Fruit fly (Drosophila melanogaster) whole organism, adult: ENCODE results near the gene PH4alphaNE1.

ENCODE experiments used
- CG11617 ChIP-seq: fragments of 200-800 bp; sonication (Bioruptor generic); optimal IDR thresholded peaks from 2 replicates; lab custom pipeline; 2017; ENCODE audit warnings: mild to moderate bottlenecking, missing biosample characterization, missing genetic modification reagents, missing genetic modification characterization
- CG12768 ChIP-seq: fragments of 200-800 bp; sonication (Bioruptor generic); optimal IDR thresholded peaks from 2 replicates; lab custom pipeline; 2017; ENCODE audit warnings: missing biosample characterization, missing genetic modification characterization, mild to moderate bottlenecking, moderate library complexity, missing genetic modification reagents
- CG14711 ChIP-seq: fragments of 200-800 bp; sonication (Bioruptor generic); optimal IDR thresholded peaks from 2 replicates; lab custom pipeline; 2018; ENCODE audit warnings: missing biosample characterization, mild to moderate bottlenecking, missing genetic modification characterization, moderate library complexity
- CG1620 ChIP-seq: fragments of 200-800 bp; sonication (Bioruptor generic); optimal IDR thresholded peaks from 2 replicates; lab custom pipeline; 2016; ENCODE audit warnings: missing biosample characterization, missing genetic modification characterization
- CG33017 ChIP-seq: fragments of 200-800 bp; sonication (Bioruptor generic); optimal IDR thresholded peaks from 2 replicates; lab custom pipeline; 2018; ENCODE audit warnings: missing biosample characterization, mild to moderate bottlenecking, missing genetic modification characterization, moderate library complexity
- CG5204 ChIP-seq: fragments of 200-800 bp; sonication (Bioruptor generic); optimal IDR thresholded peaks from 2 replicates; lab custom pipeline; 2016; ENCODE audit warnings: missing biosample characterization, missing genetic modification characterization
- CG7045 ChIP-seq: fragments of 200-800 bp; sonication (Bioruptor generic); optimal IDR thresholded peaks from 2 replicates; lab custom pipeline; 2017; ENCODE audit warnings: missing biosample characterization, mild to moderate bottlenecking, missing genetic modification characterization
- CG7101 ChIP-seq: fragments of 200-800 bp; sonication (Bioruptor generic); optimal IDR thresholded peaks from 2 replicates; lab custom pipeline; 2018; ENCODE audit warnings: missing biosample characterization, mild to moderate bottlenecking, missing genetic modification characterization, moderate library complexity
- Clk ChIP-seq: fragments of 200-800 bp; sonication (Bioruptor generic); optimal IDR thresholded peaks from 2 replicates; lab custom pipeline; 2017; ENCODE audit warnings: missing biosample characterization, missing genetic modification characterization
- Crg-1 ChIP-seq: fragments of 200-800 bp; sonication (Bioruptor generic); optimal IDR thresholded peaks from 2 replicates; lab custom pipeline; 2016; ENCODE audit warnings: missing biosample characterization, missing genetic modification characterization
- Hr96 ChIP-seq: fragments of 200-800 bp; sonication (Bioruptor generic); optimal IDR thresholded peaks from 2 replicates; lab custom pipeline; 2016; ENCODE audit warnings: missing biosample characterization, missing genetic modification characterization
- Mnt ChIP-seq: fragments of 200-800 bp; sonication (Bioruptor generic); optimal IDR thresholded peaks from 2 replicates; lab custom pipeline; 2016; ENCODE audit warnings: missing biosample characterization, mild to moderate bottlenecking, missing genetic modification characterization
- bab1 ChIP-seq: fragments of 200-800 bp; sonication (Bioruptor generic); optimal IDR thresholded peaks from 3 replicates; lab custom pipeline; 2019; ENCODE audit warnings: missing biosample characterization, mild to moderate bottlenecking, missing genetic modification characterization, moderate library complexity
- cic ChIP-seq: fragments of 200-800 bp; sonication (Bioruptor generic); optimal IDR thresholded peaks from 2 replicates; lab custom pipeline; 2017; ENCODE audit warnings: missing biosample characterization, mild to moderate bottlenecking, missing genetic modification characterization, moderate library complexity
- cnc ChIP-seq, 2 experiments: fragments of >200 bp; optimal IDR thresholded peaks; 2 replicates each; lab custom pipeline; 2017
- kay ChIP-seq: fragments of 200-800 bp; sonication (Bioruptor generic); peaks from one replicate; lab custom pipeline; 2016; ENCODE audit warnings: missing biosample characterization, missing genetic modification characterization, borderline replicate concordance
- ovo ChIP-seq: fragments of 200-800 bp; sonication (Bioruptor generic); optimal IDR thresholded peaks from 2 replicates; lab custom pipeline; 2016; ENCODE audit warnings: missing biosample characterization, missing genetic modification characterization
- pad ChIP-seq: fragments of 200-800 bp; sonication (Bioruptor generic); optimal IDR thresholded peaks from 3 replicates; lab custom pipeline; 2017; ENCODE audit warnings: missing biosample characterization, missing genetic modification characterization, mild to moderate bottlenecking, moderate library complexity, missing genetic modification reagents
- tj ChIP-seq: fragments of 200-800 bp; sonication (Bioruptor generic); optimal IDR thresholded peaks from 3 replicates; lab custom pipeline; 2017; ENCODE audit warnings: missing biosample characterization, mild to moderate bottlenecking, missing genetic modification characterization, moderate library complexity
- toe ChIP-seq: fragments of 200-800 bp; sonication (Bioruptor generic); optimal IDR thresholded peaks from 2 replicates; lab custom pipeline; 2016; ENCODE audit warnings: missing biosample characterization, missing genetic modification characterization

PH4alphaNE1 gene

dm6 chr3R:30525629-30526028 lies 25.5 kb upstream of the PH4alphaNE1 start:
- TF ChIP-seq CG12768 (GFP tag; lab: Kevin White, UChicago): no peak
- no peak for TF ChIP-seq pad (GFP tag; lab: Kevin White, UChicago)
- TF ChIP-seq Hr96: no peak
- TF ChIP-seq CG5204 (GFP tag; lab: Kevin White, UChicago): no peak
- TF ChIP-seq ovo (GFP tag; lab: Kevin White, UChicago): no peak
- TF ChIP-seq cic: no peak
- TF ChIP-seq kay (GFP tag; lab: Kevin White, UChicago): no peak
- TF ChIP-seq tj (GFP tag; lab: Kevin White, UChicago): no peak
- TF ChIP-seq CG14711 (tag; lab: Kevin White, UChicago): no peak
- TF ChIP-seq CG7101 (tag; lab: Kevin White, UChicago): no peak
- no peak for TF ChIP-seq cnc (optimal IDR thresholded peaks at IDR 0.05; lab: Kevin White, UChicago)
- no peak for TF ChIP-seq Mnt (GFP tag; lab: Kevin White, UChicago)
- no peak for TF ChIP-seq Clk
- no peak for TF ChIP-seq CG1620 (GFP tag; lab: Kevin White, UChicago)
- no peak for TF ChIP-seq CG33017 (tag; lab: Kevin White, UChicago)
- no peak for TF ChIP-seq Crg-1 (GFP tag; lab: Kevin White, UChicago)
- no peak for TF ChIP-seq toe (GFP tag; lab: Kevin White, UChicago)
- TF ChIP-seq bab1 (GFP tag; lab: Kevin White, UChicago): no peak
- TF ChIP-seq CG11617: no peak
- TF ChIP-seq CG7045: no peak

- TF ChIP-seq Crg-1 (GFP tag; lab: Kevin White, UChicago): no peak
- no peak for TF ChIP-seq kay (GFP tag; lab: Kevin White, UChicago)
- no peak for TF ChIP-seq pad (GFP tag; lab: Kevin White, UChicago)
- TF ChIP-seq bab1 (GFP tag; lab: Kevin White, UChicago): no peak
- TF ChIP-seq Hr96: no peak
- no peak for TF ChIP-seq CG33017 (tag; lab: Kevin White, UChicago)
- TF ChIP-seq ovo (GFP tag; lab: Kevin White, UChicago): no peak
- TF ChIP-seq CG1620 (GFP tag; lab: Kevin White, UChicago): no peak
- TF ChIP-seq CG7101 (tag; lab: Kevin White, UChicago): no peak
- no peak for TF ChIP-seq Clk
- TF ChIP-seq toe (GFP tag; lab: Kevin White, UChicago): no peak
- no peak for TF ChIP-seq cic
- TF ChIP-seq Mnt (GFP tag; lab: Kevin White, UChicago): no peak
- no peak for TF ChIP-seq CG7045
- no peak for TF ChIP-seq tj (GFP tag; lab: Kevin White, UChicago)
Observed at dm6 chr3R:30518274-30518873, 18.2 kb upstream of the PH4alphaNE1 start.

- no peak for TF ChIP-seq tj (GFP tag; lab: Kevin White, UChicago)
- no peak for TF ChIP-seq CG33017 (tag; lab: Kevin White, UChicago)
- no peak for TF ChIP-seq CG5204 (GFP tag; lab: Kevin White, UChicago)
- no peak for TF ChIP-seq CG7101 (tag; lab: Kevin White, UChicago)
- TF ChIP-seq Clk: no peak
- TF ChIP-seq CG1620 (GFP tag; lab: Kevin White, UChicago): no peak
- no peak for TF ChIP-seq pad (GFP tag; lab: Kevin White, UChicago)
- no peak for TF ChIP-seq ovo (GFP tag; lab: Kevin White, UChicago)
- TF ChIP-seq cic: no peak
- no peak for TF ChIP-seq Mnt (GFP tag; lab: Kevin White, UChicago)
- TF ChIP-seq kay (GFP tag; lab: Kevin White, UChicago): no peak
- TF ChIP-seq toe (GFP tag; lab: Kevin White, UChicago): no peak
- no peak for TF ChIP-seq Hr96
Observed at dm6 chr3R:30514255-30514827, 14.2 kb upstream of the PH4alphaNE1 start, which contains the start of the genes CG31524 and CG9698. TSS of gene CG31524 (minus strand) at chr3R:30514355. TSS of gene CG9698 (plus strand) at chr3R:30514777.

- no peak for TF ChIP-seq Clk
- no peak for TF ChIP-seq Crg-1 (GFP tag; lab: Kevin White, UChicago)
- TF ChIP-seq CG7045: no peak
- no peak for TF ChIP-seq cnc (optimal IDR thresholded peaks at IDR 0.05; lab: Kevin White, UChicago)
- TF ChIP-seq toe (GFP tag; lab: Kevin White, UChicago): no peak
- TF ChIP-seq pad (GFP tag; lab: Kevin White, UChicago): no peak
Observed at dm6 chr3R:30512114-30512513, 12.0 kb upstream of the PH4alphaNE1 start, which contains the start of gene PH4alphaNE2. TSS of gene PH4alphaNE2 (minus strand) at chr3R:30512214.

- TF ChIP-seq Crg-1 (GFP tag; lab: Kevin White, UChicago) (no peak), CG5204 (GFP tag; lab: Kevin White, UChicago) (no peak), tj (GFP tag; lab: Kevin White, UChicago) (no peak), Hr96 (no peak), cic (no peak), cnc (optimal IDR thresholded peaks at IDR 0.05; lab: Kevin White, UChicago) (no peak), toe (GFP tag; lab: Kevin White, UChicago) (no peak), CG12768 (GFP tag; lab: Kevin White, UChicago) (no peak), bab1 (GFP tag; lab: Kevin White, UChicago) (no peak), CG1620 (GFP tag; lab: Kevin White, UChicago) (no peak), CG7045 (no peak), CG11617 (no peak)
Observed at dm6 chr3R:30507723-30508122, 7.6 kb upstream of the PH4alphaNE1 start, which contains the start of gene CG34041. TSS of gene CG34041 (plus strand) at chr3R:30508023.

- TF ChIP-seq CG1620 (GFP tag; lab: Kevin White, UChicago): no peak
- no peak for TF ChIP-seq CG14711 (tag; lab: Kevin White, UChicago)
- TF ChIP-seq pad (GFP tag; lab: Kevin White, UChicago): no peak
- TF ChIP-seq cnc (optimal IDR thresholded peaks at IDR 0.05; lab: Kevin White, UChicago): no peak
- no peak for TF ChIP-seq CG7045
- no peak for TF ChIP-seq Hr96
- TF ChIP-seq Clk: no peak
- TF ChIP-seq Mnt (GFP tag; lab: Kevin White, UChicago): no peak
- TF ChIP-seq CG33017 (tag; lab: Kevin White, UChicago): no peak
- TF ChIP-seq toe (GFP tag; lab: Kevin White, UChicago): no peak
- no peak for TF ChIP-seq cic
Observed at dm6 chr3R:30505561-30506037, 5.5 kb upstream of the PH4alphaNE1 start, which contains the start of the genes PH4alphaSG1 and CG15539. TSS of gene PH4alphaSG1 (minus strand) at chr3R:30505661. TSS of gene CG15539 (plus strand) at chr3R:30505987.
